Worm (Caenorhabditis elegans) whole organism, young adult: ENCODE data around the gene F36H9.1.
A peak's percentile ranks its signal among the peaks of the same experiment; 100 is the strongest.
"Not testable (repeated sequence)": the region's sequence is repeated elsewhere in the genome, so short reads cannot be mapped to it uniquely, and the experiment has no call there.

Experiments used
- C06A6.2 ChIP-seq: fragments of 200-800 bp; sonication (Bioruptor generic); conservative IDR thresholded peaks from 2 replicates; pipeline ENCODE4 v1.3.6; 2022; ENCODE audit warnings: missing genetic modification characterization, missing compliant biosample characterization
- D2030.7 ChIP-seq: fragments of 200-800 bp; sonication (Bioruptor generic); IDR thresholded peaks from 2 replicates; pipeline ENCODE4 v1.3.6; 2022; ENCODE audit warnings: missing genetic modification reagents, missing genetic modification characterization, missing compliant biosample characterization
- F33H1.4 ChIP-seq: fragments of 200-800 bp; sonication (Bioruptor generic); IDR thresholded peaks from 2 replicates; pipeline ENCODE4 v1.3.6; 2022; ENCODE audit warnings: missing genetic modification reagents, missing genetic modification characterization, missing compliant biosample characterization
- K11D2.4 ChIP-seq: fragments of 200-800 bp; sonication (Bioruptor generic); IDR thresholded peaks from 2 replicates; pipeline ENCODE4 v1.3.6; 2022; ENCODE audit warnings: missing genetic modification reagents, missing genetic modification characterization, missing compliant biosample characterization
- Y53G8AR.9 ChIP-seq: fragments of 200-800 bp; sonication (Bioruptor generic); conservative IDR thresholded peaks from 2 replicates; pipeline ENCODE4 v1.3.6; 2022; ENCODE audit warnings: missing genetic modification reagents, missing genetic modification characterization, missing compliant biosample characterization
- Y67H2A.10 ChIP-seq: fragments of 200-800 bp; sonication (Bioruptor generic); conservative IDR thresholded peaks from 2 replicates; pipeline ENCODE4 v1.3.6; 2022; ENCODE audit warnings: missing genetic modification reagents, missing genetic modification characterization, missing compliant biosample characterization
- ZK185.1 ChIP-seq: sonication (generic microtip); optimal IDR thresholded peaks from 2 replicates; lab custom pipeline; 2016; ENCODE audit warnings: mild to moderate bottlenecking, missing genetic modification characterization, missing compliant biosample characterization; ENCODE audit not compliant: poor library complexity, severe bottlenecking
- attf-6 ChIP-seq: fragments of 200-800 bp; sonication (Bioruptor generic); IDR thresholded peaks from 2 replicates; pipeline ENCODE4 v1.3.6; 2022; ENCODE audit warnings: missing genetic modification reagents, missing genetic modification characterization, missing compliant biosample characterization
- bed-2 ChIP-seq: fragments of 200-800 bp; sonication (Bioruptor generic); IDR thresholded peaks from 2 replicates; pipeline ENCODE4 v1.3.6; 2022; ENCODE audit warnings: missing genetic modification reagents, missing genetic modification characterization, missing compliant biosample characterization
- cebp-1 ChIP-seq, 2 experiments: fragments of 200-800 bp in 1 of 2; sonication (Bioruptor generic) in 1 of 2; sonication (generic microtip) in 1 of 2; IDR thresholded peaks in 1 of 2; optimal IDR thresholded peaks in 1 of 2; 2 replicates each; pipeline versions ENCODE4 v1.3.6 to Lab custom; 2017 to 2022; ENCODE audit warnings: missing compliant biosample characterization in 2 of 2, missing genetic modification characterization in 2 of 2, mild to moderate bottlenecking in 1 of 2, missing genetic modification reagents in 1 of 2, moderate library complexity in 1 of 2
- ceh-91 ChIP-seq: fragments of 200-800 bp; sonication (Bioruptor generic); IDR thresholded peaks from 2 replicates; pipeline ENCODE4 v1.3.6; 2022; ENCODE audit warnings: missing genetic modification reagents, missing genetic modification characterization, missing compliant biosample characterization
- ekl-4 ChIP-seq: fragments of 200-800 bp; sonication (Bioruptor generic); IDR thresholded peaks from 2 replicates; pipeline ENCODE4 v1.3.6; 2022; ENCODE audit warnings: missing genetic modification reagents, missing genetic modification characterization, missing compliant biosample characterization
- ets-4 ChIP-seq: fragments of 200-800 bp; sonication (Bioruptor generic); optimal IDR thresholded peaks from 2 replicates; lab custom pipeline; 2018; ENCODE audit warnings: mild to moderate bottlenecking, missing genetic modification characterization, missing compliant biosample characterization
- gei-17 ChIP-seq: fragments of 200-800 bp; sonication (Bioruptor generic); optimal IDR thresholded peaks from 2 replicates; lab custom pipeline; 2018; ENCODE audit warnings: mild to moderate bottlenecking, missing genetic modification characterization, missing compliant biosample characterization
- let-607 ChIP-seq, 2 experiments: fragments of 200-800 bp in 1 of 2; sonication (Bioruptor generic) in 1 of 2; sonication (generic microtip) in 1 of 2; optimal IDR thresholded peaks; 2 replicates each; lab custom pipeline; 2016 to 2018; ENCODE audit warnings: mild to moderate bottlenecking in 2 of 2, missing compliant biosample characterization in 2 of 2, missing genetic modification characterization in 2 of 2, moderate library complexity in 2 of 2, missing genotype in 1 of 2
- lin-40 ChIP-seq: sonication (generic microtip); optimal IDR thresholded peaks from 2 replicates; lab custom pipeline; 2016; ENCODE audit warnings: missing genetic modification characterization, mild to moderate bottlenecking, missing compliant biosample characterization, missing genotype, missing genetic modification reagents
- lin-54 ChIP-seq: fragments of 200-800 bp; sonication (Bioruptor generic); optimal IDR thresholded peaks from 2 replicates; lab custom pipeline; 2018; ENCODE audit warnings: mild to moderate bottlenecking, missing genetic modification characterization, missing compliant biosample characterization
- lsl-1 ChIP-seq: fragments of 200-800 bp; sonication (Bioruptor generic); optimal IDR thresholded peaks from 2 replicates; lab custom pipeline; 2018; ENCODE audit warnings: mild to moderate bottlenecking, missing genetic modification characterization, moderate library complexity, missing compliant biosample characterization
- lsy-27 ChIP-seq: sonication (generic microtip); optimal IDR thresholded peaks from 2 replicates; lab custom pipeline; 2017; ENCODE audit warnings: missing genetic modification characterization, mild to moderate bottlenecking, missing compliant biosample characterization, antibody characterized with exemption, missing genotype, borderline replicate concordance; ENCODE audit not compliant: insufficient read depth
- mcd-1 ChIP-seq: fragments of 200-800 bp; sonication (Bioruptor generic); IDR thresholded peaks from 2 replicates; pipeline ENCODE4 v1.3.6; 2022; ENCODE audit warnings: missing genetic modification reagents, missing genetic modification characterization, missing compliant biosample characterization
- mes-4 ChIP-seq: sonication (generic microtip); optimal IDR thresholded peaks from 2 replicates; lab custom pipeline; 2016; ENCODE audit warnings: missing genotype, missing genetic modification characterization, missing compliant biosample characterization
- mxl-1 ChIP-seq: sonication (generic microtip); optimal IDR thresholded peaks from 2 replicates; lab custom pipeline; 2016; ENCODE audit warnings: missing genetic modification characterization, missing compliant biosample characterization
- nhr-179 ChIP-seq: sonication (generic microtip); optimal IDR thresholded peaks from 2 replicates; lab custom pipeline; 2016; ENCODE audit warnings: mild to moderate bottlenecking, missing genetic modification characterization, missing compliant biosample characterization
- repo-1 ChIP-seq: sonication (generic microtip); optimal IDR thresholded peaks from 2 replicates; lab custom pipeline; 2017; ENCODE audit warnings: mild to moderate bottlenecking, missing genetic modification characterization, missing compliant biosample characterization
- somi-1 ChIP-seq: fragments of 200-800 bp; sonication (Bioruptor generic); optimal IDR thresholded peaks from 2 replicates; lab custom pipeline; 2018; ENCODE audit warnings: mild to moderate bottlenecking, missing genetic modification characterization, missing compliant biosample characterization
- tbp1 ChIP-seq: fragments of 200-800 bp; sonication (Bioruptor generic); optimal IDR thresholded peaks from 2 replicates; lab custom pipeline; 2018; ENCODE audit warnings: mild to moderate bottlenecking, missing genetic modification characterization, missing compliant biosample characterization
- tbx-9 ChIP-seq: sonication (generic microtip); optimal IDR thresholded peaks from 2 replicates; lab custom pipeline; 2016; ENCODE audit warnings: borderline replicate concordance, missing genetic modification characterization, inconsistent platforms, missing compliant biosample characterization
- zfh-2 ChIP-seq: fragments of 200-800 bp; sonication (Bioruptor generic); conservative IDR thresholded peaks from 2 replicates; pipeline ENCODE4 v1.3.6; 2022; ENCODE audit warnings: missing genetic modification reagents, missing genetic modification characterization, missing compliant biosample characterization
- ztf-18 ChIP-seq: sonication (generic microtip); optimal IDR thresholded peaks from 2 replicates; lab custom pipeline; 2016; ENCODE audit warnings: missing genotype, mild to moderate bottlenecking, missing genetic modification characterization, missing compliant biosample characterization
- ztf-22 ChIP-seq: fragments of 200-800 bp; sonication (Bioruptor generic); optimal IDR thresholded peaks from 2 replicates; lab custom pipeline; 2018; ENCODE audit warnings: mild to moderate bottlenecking, missing genetic modification characterization, moderate library complexity, missing compliant biosample characterization
- ztf-25 ChIP-seq: fragments of 200-800 bp; sonication (Bioruptor generic); IDR thresholded peaks from 2 replicates; pipeline ENCODE4 v1.3.6; 2022; ENCODE audit warnings: missing genetic modification reagents, missing genetic modification characterization, missing compliant biosample characterization

Gene F36H9.1

DNA sequence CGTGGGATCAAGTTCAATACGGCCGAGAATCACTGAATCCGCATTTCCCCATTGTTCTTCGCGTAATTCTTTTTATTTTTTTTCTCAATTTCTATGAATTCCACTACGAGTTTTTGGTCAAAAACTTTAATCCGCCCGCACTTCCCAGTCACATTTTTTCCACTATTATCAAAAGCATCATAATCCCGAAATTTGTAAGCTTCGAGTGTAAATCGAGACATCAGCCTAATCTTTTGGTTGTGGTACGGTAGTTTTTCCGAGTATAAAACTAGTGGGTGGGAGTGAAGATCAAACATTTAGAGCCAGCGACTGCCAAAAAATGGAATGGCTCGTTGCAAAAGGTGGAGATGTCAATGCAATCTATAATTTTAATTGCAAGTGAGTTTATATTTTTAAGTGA, 12.8 kb downstream of the F36H9.1 start, which contains the start of gene srt-42:
Gene srt-42 (plus strand): TSS at position 301 of the 400 bp plus-strand sequence.
- TF ChIP-seq cebp-1 (GFP tag; IDR thresholded peaks at IDR 0.05; lab: Robert Waterston, UW) (no peak), cebp-1 (tag; optimal IDR thresholded peaks at IDR 0.05; lab: Kevin White, UChicago) (no peak), C06A6.2 (GFP tag; lab: Robert Waterston, UW) (no peak), attf-6 (GFP tag; lab: Robert Waterston, UW) (no peak), Y53G8AR.9 (GFP tag; lab: Robert Waterston, UW) (no peak), lsy-27 (tag; lab: Kevin White, UChicago) (no peak), let-607 (tag; optimal IDR thresholded peaks at IDR 0.05; lab: Kevin White, UChicago) (no peak), ets-4 (no peak), repo-1 (tag; lab: Kevin White, UChicago) (no peak), D2030.7 (GFP tag; lab: Robert Waterston, UW) (no peak), ekl-4 (GFP tag; lab: Robert Waterston, UW) (no peak), mxl-1 (tag; lab: Kevin White, UChicago) (no peak), ztf-18 (tag; lab: Kevin White, UChicago) (no peak), ceh-91 (GFP tag; lab: Robert Waterston, UW) (no peak), K11D2.4 (no peak), Y67H2A.10 (no peak)

DNA sequence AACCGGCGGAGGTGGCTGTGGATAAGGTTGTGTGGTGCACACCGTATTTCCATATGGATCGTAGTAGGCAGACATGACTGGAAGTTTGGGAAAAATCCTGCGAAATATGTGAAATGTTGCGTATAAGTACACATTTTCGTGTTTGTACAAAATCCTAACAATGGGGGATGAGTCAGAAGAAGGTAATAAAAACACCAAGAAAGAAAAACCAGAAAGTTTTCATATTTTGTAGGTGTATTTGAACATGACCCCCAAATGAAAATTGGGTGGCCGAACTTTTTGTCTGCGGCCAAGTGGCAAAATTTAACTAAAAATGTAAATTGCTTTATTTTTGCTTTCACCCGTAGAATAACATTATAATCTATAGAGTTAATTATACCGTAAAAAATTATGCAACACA, 16.7 kb downstream of the F36H9.1 start, which contains the start of gene Y46H3A.4:
Gene Y46H3A.4 (minus strand): TSS at position 101 of the 400 bp plus-strand sequence.
- no peak for TF ChIP-seq mes-4 (tag; lab: Kevin White, UChicago)
- no peak for TF ChIP-seq tbx-9 (tag; lab: Kevin White, UChicago)
- TF ChIP-seq C06A6.2 (GFP tag; lab: Robert Waterston, UW), result no peak
- no peak for TF ChIP-seq tbp1 (GFP tag; lab: Kevin White, UChicago)
- TF ChIP-seq lsl-1, result no peak
- no peak for TF ChIP-seq bed-2 (GFP tag; lab: Robert Waterston, UW)
- TF ChIP-seq ztf-22 (GFP tag; lab: Kevin White, UChicago), result no peak
- no peak for TF ChIP-seq somi-1
- no peak for TF ChIP-seq repo-1 (tag; lab: Kevin White, UChicago)
- no peak for TF ChIP-seq Y67H2A.10
- no peak for TF ChIP-seq ztf-25 (GFP tag; lab: Robert Waterston, UW)

ce11 chrV:1814784-1815183, 20.5 kb downstream of the F36H9.1 start, which contains the start of gene Y46H3A.5:
Gene Y46H3A.5 (minus strand): TSS chrV:1814884.
- not testable (repeated sequence) for TF ChIP-seq gei-17 (GFP tag; lab: Kevin White, UChicago); tbx-9 (tag; lab: Kevin White, UChicago); nhr-179 (tag; lab: Kevin White, UChicago)

ce11 chrV:1820016-1820415, 25.7 kb downstream of the F36H9.1 start:
- TF ChIP-seq zfh-2 (GFP tag; lab: Robert Waterston, UW) (peak; percentile 56), ZK185.1 (tag; lab: Kevin White, UChicago) (no peak)
- TF ChIP-seq, all 124 proteins: peak for 1

DNA sequence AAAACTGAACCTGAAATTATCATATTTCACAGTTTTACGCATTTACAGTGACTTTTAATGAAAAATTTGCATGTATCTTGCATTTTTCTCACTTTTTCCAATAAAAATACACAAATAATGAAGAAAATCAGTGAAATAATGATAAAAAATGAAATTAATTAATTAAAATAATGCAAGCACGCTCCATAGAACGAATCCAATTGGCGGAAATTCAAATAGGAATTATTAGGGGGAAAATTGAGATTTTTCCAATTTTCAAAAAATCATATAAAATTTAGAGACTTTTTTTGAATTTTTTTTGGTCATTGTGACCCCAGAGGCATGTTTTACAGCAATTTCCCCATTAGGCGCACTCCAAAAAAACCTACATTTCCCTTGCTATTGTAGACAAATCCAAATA, 26.4 kb downstream of the F36H9.1 start:
- TF ChIP-seq mcd-1 (peak; percentile 47; the same call in 1 of the 2 replicates), F33H1.4 (peak; percentile 13; the same call in 1 of the 2 replicates), lin-40 (tag; lab: Kevin White, UChicago) (no peak), lin-54 (GFP tag; lab: Kevin White, UChicago) (peak; percentile 32), cebp-1 (GFP tag; IDR thresholded peaks at IDR 0.05; lab: Robert Waterston, UW) (no peak), cebp-1 (tag; optimal IDR thresholded peaks at IDR 0.05; lab: Kevin White, UChicago) (no peak)
- TF ChIP-seq, all 124 proteins: peak for 3
